Worm (Caenorhabditis elegans): ENCODE measurements around the gene fbxa-88.

DNA sequence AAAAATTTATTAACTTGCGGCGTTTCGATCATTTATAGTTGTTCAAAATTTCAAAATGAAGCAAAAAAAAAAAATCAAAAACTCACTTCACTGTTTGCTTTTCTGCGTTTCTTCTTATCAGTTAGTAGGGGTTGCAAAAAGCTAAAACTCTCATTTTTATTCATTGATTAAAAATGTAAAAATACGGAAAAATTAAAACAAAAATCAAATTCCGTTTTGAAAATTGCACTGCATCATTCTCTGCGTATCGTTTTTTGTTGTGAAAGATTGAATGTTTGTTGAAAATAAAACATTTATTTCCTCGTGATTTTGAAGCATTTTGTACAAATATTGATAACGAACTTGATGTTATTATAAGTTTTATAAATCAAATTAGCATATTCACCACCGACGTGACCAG lies 13.8 kb downstream of the fbxa-88 start:
- no peak for TF ChIP-seq B0310.2 (tag; optimal IDR thresholded peaks at IDR 0.05)
- TF ChIP-seq ama-1 (optimal IDR thresholded peaks at IDR 0.05), result no peak
- TF ChIP-seq hmg-4 (GFP tag; optimal IDR thresholded peaks at IDR 0.05), result no peak
- TF ChIP-seq ceh-13 (GFP tag; optimal IDR thresholded peaks at IDR 0.05), result no peak
- no peak for TF ChIP-seq tbx-37 (GFP tag; conservative IDR thresholded peaks at IDR 0.05)
- no peak for TF ChIP-seq F13C5.2 (tag; optimal IDR thresholded peaks at IDR 0.05)
- no peak for TF ChIP-seq scrt-1 (GFP tag; IDR thresholded peaks at IDR 0.05)
- no peak for TF ChIP-seq ceh-36 (tag; optimal IDR thresholded peaks at IDR 0.05)
- TF ChIP-seq sea-1 (GFP tag; conservative IDR thresholded peaks at IDR 0.05), result no peak
- TF ChIP-seq hnd-1 (tag; optimal IDR thresholded peaks at IDR 0.05), result no peak
- no peak for TF ChIP-seq tra-4 (tag; optimal IDR thresholded peaks at IDR 0.05)
- TF ChIP-seq flt-1 (GFP tag; IDR thresholded peaks at IDR 0.05), result no peak

Data from whole organism, early embryonic.